Worm (Caenorhabditis elegans): ENCODE measurements around the gene K09C8.8.

ce11 chrX:10959136-10959535 lies 11.6 kb upstream of the K09C8.8 start, which contains the start of gene K09C8.2:
- no peak for TF ChIP-seq ceh-13 (GFP tag; optimal IDR thresholded peaks at IDR 0.05)
- no peak for TF ChIP-seq ama-1 (optimal IDR thresholded peaks at IDR 0.05)
- no peak for TF ChIP-seq pes-1 (GFP tag; IDR thresholded peaks at IDR 0.05)
- no peak for TF ChIP-seq ets-7 (tag; optimal IDR thresholded peaks at IDR 0.05)
- no peak for TF ChIP-seq sea-1 (GFP tag; conservative IDR thresholded peaks at IDR 0.05)
- TF ChIP-seq aly-1 (tag; optimal IDR thresholded peaks at IDR 0.05): no peak
- TF ChIP-seq flt-1 (GFP tag; IDR thresholded peaks at IDR 0.05): no peak
- TF ChIP-seq tbx-11 (GFP tag; IDR thresholded peaks at IDR 0.05): no peak

Measured in whole organism, early embryonic.